Fruit fly (Drosophila melanogaster) whole organism, adult: ENCODE measurements around the gene Ucp4A.

ENCODE experiments used
- CG33017 ChIP-seq: fragments of 200-800 bp; sonication (Bioruptor generic); optimal IDR thresholded peaks from 2 replicates; lab custom pipeline; 2018; ENCODE audit warnings: missing biosample characterization, mild to moderate bottlenecking, missing genetic modification characterization, moderate library complexity
- kay ChIP-seq: fragments of 200-800 bp; sonication (Bioruptor generic); peaks from one replicate; lab custom pipeline; 2016; ENCODE audit warnings: missing biosample characterization, missing genetic modification characterization, borderline replicate concordance

DNA sequence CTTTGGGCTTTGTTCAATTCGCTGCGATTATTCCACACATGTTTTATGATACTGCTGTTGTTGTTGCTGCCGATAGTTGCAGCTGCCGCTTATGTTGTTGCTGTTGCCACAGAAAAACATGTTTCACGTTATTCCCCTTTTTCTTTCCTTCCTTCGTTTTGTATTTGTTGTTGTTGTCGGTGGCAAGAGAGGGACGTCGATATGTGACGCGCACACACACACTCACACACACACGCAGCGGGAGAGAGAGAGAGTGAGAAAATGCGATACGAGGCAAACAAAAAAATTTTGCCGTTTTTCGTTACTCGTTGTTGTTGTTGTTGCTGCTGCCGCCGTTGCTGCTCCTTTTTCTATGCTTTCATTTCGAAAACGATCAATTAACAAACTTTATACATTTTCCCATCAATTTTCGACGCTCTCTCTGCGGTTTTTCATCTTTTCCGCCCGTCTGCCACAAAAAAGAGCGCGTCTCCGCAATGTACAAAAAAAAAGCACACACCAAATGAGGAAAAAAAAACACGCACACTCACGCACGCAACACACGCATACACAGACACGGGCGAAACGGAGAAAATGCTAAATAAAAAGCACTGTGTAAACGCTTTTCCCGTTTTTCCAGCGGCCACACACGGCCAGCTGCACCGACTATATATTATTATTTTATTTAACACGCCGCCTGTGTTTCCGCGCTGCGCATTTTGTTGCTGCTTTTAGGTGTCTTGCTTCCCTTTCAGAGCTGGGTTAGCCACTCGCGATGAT lies 41.9 kb downstream of the Ucp4A start:
- TF ChIP-seq CG33017 (tag; lab: Kevin White, UChicago) = no peak
- TF ChIP-seq kay (GFP tag; lab: Kevin White, UChicago) = no peak
